Fruit fly (Drosophila melanogaster): ENCODE results near the gene Ilk.

The Ilk gene

dm6 chr3L:21204581-21205495, 11.9 kb upstream of the Ilk start:
- TF ChIP-seq gl (tag; optimal IDR thresholded peaks at IDR 0.05): no peak
- no peak for TF ChIP-seq CG10348 (GFP tag; IDR thresholded peaks at IDR 0.05)
- no peak for TF ChIP-seq CG17806 (tag; optimal IDR thresholded peaks at IDR 0.05)
- no peak for TF ChIP-seq CG8301 (tag; optimal IDR thresholded peaks at IDR 0.05)
- TF ChIP-seq Snoo (tag; optimal IDR thresholded peaks at IDR 0.05): no peak
- TF ChIP-seq Pif1A (GFP tag; optimal IDR thresholded peaks at IDR 0.05): no peak
- no peak for TF ChIP-seq CG9948 (tag; optimal IDR thresholded peaks at IDR 0.05)
- TF ChIP-seq D1 (tag; optimal IDR thresholded peaks at IDR 0.05): no peak
- no peak for TF ChIP-seq CG32121 (GFP tag; IDR thresholded peaks at IDR 0.05)
- TF ChIP-seq EcR (GFP tag; optimal IDR thresholded peaks at IDR 0.05): no peak
- no peak for TF ChIP-seq CG4496 (GFP tag; IDR thresholded peaks at IDR 0.05)
- TF ChIP-seq CG34367 (tag; optimal IDR thresholded peaks at IDR 0.05): no peak

- TF ChIP-seq CG9948 (tag; optimal IDR thresholded peaks at IDR 0.05) (no peak), CG17806 (tag; optimal IDR thresholded peaks at IDR 0.05) (no peak), EcR (GFP tag; optimal IDR thresholded peaks at IDR 0.05) (no peak), Pif1A (GFP tag; optimal IDR thresholded peaks at IDR 0.05) (no peak), Ets98B (GFP tag; IDR thresholded peaks at IDR 0.05) (no peak), CG8159 (tag; optimal IDR thresholded peaks at IDR 0.05) (no peak), CG14655 (GFP tag; optimal IDR thresholded peaks at IDR 0.05) (no peak), Snoo (tag; optimal IDR thresholded peaks at IDR 0.05) (no peak), rn (GFP tag; IDR thresholded peaks at IDR 0.05) (no peak), CG8301 (tag; optimal IDR thresholded peaks at IDR 0.05) (no peak), CG15710 (tag; optimal IDR thresholded peaks at IDR 0.05) (no peak), CG4496 (GFP tag; IDR thresholded peaks at IDR 0.05) (no peak), CG13204 (GFP tag; optimal IDR thresholded peaks at IDR 0.05) (no peak), fd96Ca (GFP tag; IDR thresholded peaks at IDR 0.05) (no peak), D1 (tag; optimal IDR thresholded peaks at IDR 0.05) (no peak), gl (tag; optimal IDR thresholded peaks at IDR 0.05) (no peak), CG34367 (tag; optimal IDR thresholded peaks at IDR 0.05) (no peak), CG10348 (GFP tag; IDR thresholded peaks at IDR 0.05) (no peak), CG12605 (GFP tag; IDR thresholded peaks at IDR 0.05) (no peak), CG32121 (GFP tag; IDR thresholded peaks at IDR 0.05) (no peak)
Observed at dm6 chr3L:21205496-21205824, 11.2 kb upstream of the Ilk start.

dm6 chr3L:21206486-21206885, 10.2 kb upstream of the Ilk start:
- no peak for TF ChIP-seq Ets98B (GFP tag; IDR thresholded peaks at IDR 0.05)
- TF ChIP-seq CG34367 (tag; optimal IDR thresholded peaks at IDR 0.05): no peak
- no peak for TF ChIP-seq CG12605 (GFP tag; IDR thresholded peaks at IDR 0.05)
- TF ChIP-seq fd96Ca (GFP tag; IDR thresholded peaks at IDR 0.05): no peak
- TF ChIP-seq Pif1A (GFP tag; optimal IDR thresholded peaks at IDR 0.05): no peak
- no peak for TF ChIP-seq CG13204 (GFP tag; optimal IDR thresholded peaks at IDR 0.05)
- no peak for TF ChIP-seq D1 (tag; optimal IDR thresholded peaks at IDR 0.05)
- no peak for TF ChIP-seq CG32121 (GFP tag; IDR thresholded peaks at IDR 0.05)
- TF ChIP-seq CG8159 (tag; optimal IDR thresholded peaks at IDR 0.05): no peak
- no peak for TF ChIP-seq CG17806 (tag; optimal IDR thresholded peaks at IDR 0.05)
- TF ChIP-seq CG9948 (tag; optimal IDR thresholded peaks at IDR 0.05): no peak
- TF ChIP-seq CG14655 (GFP tag; optimal IDR thresholded peaks at IDR 0.05): no peak
- TF ChIP-seq rn (GFP tag; IDR thresholded peaks at IDR 0.05): no peak
- no peak for TF ChIP-seq CG15710 (tag; optimal IDR thresholded peaks at IDR 0.05)
- no peak for TF ChIP-seq CG8301 (tag; optimal IDR thresholded peaks at IDR 0.05)
- TF ChIP-seq gl (tag; optimal IDR thresholded peaks at IDR 0.05): no peak
- no peak for TF ChIP-seq Snoo (tag; optimal IDR thresholded peaks at IDR 0.05)
- TF ChIP-seq EcR (GFP tag; optimal IDR thresholded peaks at IDR 0.05): no peak
- TF ChIP-seq Pif1B (GFP tag; optimal IDR thresholded peaks at IDR 0.05): no peak
- no peak for TF ChIP-seq CG10348 (GFP tag; IDR thresholded peaks at IDR 0.05)

DNA sequence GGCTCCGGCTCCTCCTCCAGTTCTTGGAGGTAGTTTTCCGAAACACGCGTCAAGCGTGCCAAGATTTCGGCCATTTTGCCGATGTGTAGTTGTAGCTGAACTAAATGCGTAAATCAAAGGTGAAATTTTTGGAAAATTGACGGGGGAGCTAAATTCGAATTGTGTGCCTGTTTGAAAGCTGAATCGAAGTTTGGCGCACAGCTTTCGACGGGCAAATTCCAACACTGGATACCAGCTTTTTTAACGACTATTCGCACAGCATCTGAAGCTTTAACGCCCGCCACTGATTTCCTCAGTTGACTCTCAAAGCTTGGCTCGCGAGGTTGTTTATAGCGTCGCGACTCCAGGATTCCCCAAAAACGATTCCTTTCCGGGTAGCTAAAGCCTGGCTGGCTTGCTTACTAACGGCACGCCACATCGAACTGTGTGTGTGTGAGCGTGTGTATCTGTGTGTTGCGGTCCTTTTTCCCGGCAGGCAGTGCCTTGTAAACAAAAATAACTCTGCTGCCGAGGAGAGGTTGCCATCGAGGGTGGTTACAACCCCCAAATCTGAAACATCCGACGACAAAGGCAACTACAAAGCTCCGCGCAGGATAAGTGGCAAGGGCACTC, 6.7 kb upstream of the Ilk start, which contains the start of the genes CG10510 and CG10508:
TSS of gene CG10510 (minus strand) at position 164 of the 612 bp plus-strand sequence.
TSS of gene CG10508 (plus strand) at position 295 of the 612 bp plus-strand sequence.
- peak; percentile 43; the same call in 1 of the 3 replicates for TF ChIP-seq CG4496 (GFP tag; IDR thresholded peaks at IDR 0.05)
- TF ChIP-seq EcR (GFP tag; optimal IDR thresholded peaks at IDR 0.05): no peak
- no peak for TF ChIP-seq D1 (tag; optimal IDR thresholded peaks at IDR 0.05)
- no peak for TF ChIP-seq CG15710 (tag; optimal IDR thresholded peaks at IDR 0.05)
- 0 out of 2 replicates have a peak, but pooled peaks have one; percentile 12 for TF ChIP-seq CG12605 (GFP tag; IDR thresholded peaks at IDR 0.05)
- no peak for TF ChIP-seq CG14655 (GFP tag; optimal IDR thresholded peaks at IDR 0.05)
- TF ChIP-seq gl (tag; optimal IDR thresholded peaks at IDR 0.05): no peak
- TF ChIP-seq Pif1A (GFP tag; optimal IDR thresholded peaks at IDR 0.05): no peak
- no peak for TF ChIP-seq Ets98B (GFP tag; IDR thresholded peaks at IDR 0.05)

dm6 chr3L:21219160-21219559, 2.5 kb downstream of the Ilk start:
- TF ChIP-seq EcR (GFP tag; optimal IDR thresholded peaks at IDR 0.05) (no peak), CG32121 (GFP tag; IDR thresholded peaks at IDR 0.05) (peak; percentile 41; the same call in 1 of the 2 replicates), CG4496 (GFP tag; IDR thresholded peaks at IDR 0.05) (peak; percentile 66; the same call in 2 of the 3 replicates)

- TF ChIP-seq EcR (GFP tag; optimal IDR thresholded peaks at IDR 0.05) (no peak), CG4496 (GFP tag; IDR thresholded peaks at IDR 0.05) (0 out of 3 replicates have a peak, but pooled peaks have one; percentile 22), rn (GFP tag; IDR thresholded peaks at IDR 0.05) (no peak), CG13204 (GFP tag; optimal IDR thresholded peaks at IDR 0.05) (no peak), Ets98B (GFP tag; IDR thresholded peaks at IDR 0.05) (no peak), CG12605 (GFP tag; IDR thresholded peaks at IDR 0.05) (no peak)
Observed at dm6 chr3L:21220100-21220499, 3.4 kb downstream of the Ilk start, which contains the start of gene CG43219. Gene CG43219, plus strand, starts transcription at chr3L:21220400.

All from whole organism, pupa.